Worm (Caenorhabditis elegans) whole organism, early embryonic: ENCODE data around the gene cest-34.

Experiments used
- B0310.2 ChIP-seq: sonication (generic microtip); optimal IDR thresholded peaks from 2 replicates; lab custom pipeline; 2016; ENCODE audit warnings: mild to moderate bottlenecking, missing genetic modification characterization, missing compliant biosample characterization
- F13C5.2 ChIP-seq: sonication (generic microtip); optimal IDR thresholded peaks from 2 replicates; lab custom pipeline; 2017; ENCODE audit warnings: mild to moderate bottlenecking, missing genetic modification characterization, inconsistent platforms, missing compliant biosample characterization
- ama-1 ChIP-seq: fragments of 150-350 bp; optimal IDR thresholded peaks from 2 replicates; lab custom pipeline; 2014
- pes-1 ChIP-seq: fragments of 200-800 bp; sonication (Bioruptor generic); IDR thresholded peaks from 2 replicates; pipeline ENCODE4 v1.3.6; 2022; ENCODE audit warnings: missing genetic modification reagents, missing genetic modification characterization, missing compliant biosample characterization
- sea-1 ChIP-seq: fragments of 200-800 bp; sonication (Bioruptor generic); conservative IDR thresholded peaks from 2 replicates; pipeline ENCODE4 v1.3.6; 2022; ENCODE audit warnings: missing genetic modification characterization, missing compliant biosample characterization
- tbx-11 ChIP-seq: fragments of 200-800 bp; sonication (Bioruptor generic); IDR thresholded peaks from 2 replicates; pipeline ENCODE4 v1.3.6; 2022; ENCODE audit warnings: missing genetic modification characterization, missing compliant biosample characterization

DNA sequence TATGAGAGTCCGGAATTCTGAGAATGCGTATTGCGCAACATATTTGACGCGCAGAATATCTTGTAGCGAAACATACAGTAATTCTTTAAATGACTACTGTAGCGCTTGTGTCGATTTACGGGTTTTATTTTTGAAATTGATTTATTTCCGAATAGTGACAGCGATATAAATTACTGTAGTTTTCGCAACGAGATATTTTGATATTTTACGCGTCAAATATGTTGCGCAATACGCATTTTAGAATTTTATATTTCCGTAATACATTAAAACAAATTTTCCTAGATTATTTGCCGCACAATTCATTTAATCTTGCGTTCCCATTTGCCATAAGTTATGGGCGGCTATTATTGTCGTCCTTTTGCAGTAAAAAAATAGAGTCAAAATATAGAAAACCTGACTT lies 28.8 kb downstream of the cest-34 start:
- TF ChIP-seq pes-1 (GFP tag; lab: Robert Waterston, UW) (no peak), ama-1 (lab: Kevin White, UChicago) (no peak), sea-1 (GFP tag; lab: Robert Waterston, UW) (no peak), tbx-11 (no peak), B0310.2 (tag; lab: Kevin White, UChicago) (no peak), F13C5.2 (tag; lab: Kevin White, UChicago) (no peak)
